Worm (Caenorhabditis elegans) whole organism, L3 larva: Measurements from ENCODE around the gene C30G7.5.

Experiments used
- R02D3.7 ChIP-seq: fragments of 150-350 bp; optimal IDR thresholded peaks from 2 replicates; lab custom pipeline; 2014; ENCODE audit warnings: missing biosample characterization, missing genetic modification characterization
- ZK546.5 ChIP-seq: sonication (generic microtip); optimal IDR thresholded peaks from 2 replicates; lab custom pipeline; 2017; ENCODE audit warnings: missing biosample characterization, missing genetic modification characterization
- ama-1 ChIP-seq: fragments of 150-350 bp; optimal IDR thresholded peaks from 2 replicates; lab custom pipeline; 2018
- ceh-16 ChIP-seq: sonication (generic microtip); optimal IDR thresholded peaks from 2 replicates; lab custom pipeline; 2017; ENCODE audit warnings: missing biosample characterization, missing genetic modification characterization
- ceh-28 ChIP-seq: fragments of 150-350 bp; optimal IDR thresholded peaks from 2 replicates; lab custom pipeline; 2014; ENCODE audit warnings: missing biosample characterization, missing genetic modification reagents, missing genetic modification characterization
- ceh-9 ChIP-seq: sonication (generic microtip); optimal IDR thresholded peaks from 2 replicates; lab custom pipeline; 2018; ENCODE audit warnings: missing biosample characterization, missing genetic modification characterization
- daf-12 ChIP-seq: fragments of 150-350 bp; optimal IDR thresholded peaks from 2 replicates; lab custom pipeline; 2014; ENCODE audit warnings: missing biosample characterization, missing genetic modification reagents, missing genetic modification characterization
- egl-27 ChIP-seq: sonication (generic microtip); optimal IDR thresholded peaks from 4 replicates; lab custom pipeline; 2017; ENCODE audit warnings: missing biosample characterization, missing genetic modification reagents, missing genetic modification characterization
- egl-5 ChIP-seq: fragments of 150-350 bp; optimal IDR thresholded peaks from 2 replicates; lab custom pipeline; 2017; ENCODE audit warnings: missing biosample characterization, missing genetic modification reagents, missing genetic modification characterization, inconsistent platforms
- elt-1 ChIP-seq: fragments of 150-350 bp; optimal IDR thresholded peaks from 2 replicates; lab custom pipeline; 2014; ENCODE audit warnings: missing biosample characterization, missing genetic modification characterization
- elt-2 ChIP-seq: sonication (generic microtip); optimal IDR thresholded peaks from 2 replicates; lab custom pipeline; 2016; ENCODE audit warnings: missing genetic modification reagents, mild to moderate bottlenecking, missing genetic modification characterization, missing compliant biosample characterization
- elt-3 ChIP-seq, 3 experiments: fragments of 150-350 bp in 1 of 3; sonication (generic microtip) in 2 of 3; optimal IDR thresholded peaks; 2 replicates in 2 of 3; 4 replicates in 1 of 3; lab custom pipeline; 2014 to 2017; ENCODE audit warnings: missing biosample characterization in 3 of 3, missing genetic modification characterization in 3 of 3
- fkh-10 ChIP-seq: sonication (generic microtip); optimal IDR thresholded peaks from 2 replicates; lab custom pipeline; 2017; ENCODE audit warnings: missing biosample characterization, missing genetic modification reagents, missing genetic modification characterization
- fkh-2 ChIP-seq: fragments of 150-350 bp; optimal IDR thresholded peaks from 2 replicates; lab custom pipeline; 2014; ENCODE audit warnings: missing biosample characterization, missing genetic modification reagents, missing genetic modification characterization
- fos-1 ChIP-seq: fragments of 150-350 bp; optimal IDR thresholded peaks from 2 replicates; lab custom pipeline; 2014; ENCODE audit warnings: missing biosample characterization, missing genetic modification characterization
- hmg-11 ChIP-seq: sonication (generic microtip); optimal IDR thresholded peaks from 2 replicates; lab custom pipeline; 2016; ENCODE audit warnings: missing genetic modification characterization, missing compliant biosample characterization
- jun-1 ChIP-seq: fragments of 150-350 bp; optimal IDR thresholded peaks from 2 replicates; lab custom pipeline; 2014; ENCODE audit warnings: missing biosample characterization, missing genetic modification reagents, missing genetic modification characterization
- lin-15B ChIP-seq: fragments of 150-350 bp; optimal IDR thresholded peaks from 2 replicates; lab custom pipeline; 2014; ENCODE audit warnings: missing biosample characterization, missing genetic modification characterization
- lin-39 ChIP-seq: fragments of 150-350 bp; optimal IDR thresholded peaks from 2 replicates; lab custom pipeline; 2018; ENCODE audit warnings: missing biosample characterization, missing genetic modification reagents, missing genetic modification characterization
- lsy-12 ChIP-seq: sonication (generic microtip); optimal IDR thresholded peaks from 2 replicates; lab custom pipeline; 2016; ENCODE audit warnings: mild to moderate bottlenecking, missing genetic modification characterization, missing compliant biosample characterization
- mdl-1 ChIP-seq: fragments of 150-350 bp; optimal IDR thresholded peaks from 2 replicates; lab custom pipeline; 2014; ENCODE audit warnings: missing biosample characterization, missing genetic modification characterization
- mml-1 ChIP-seq: fragments of 150-350 bp; sonication (generic microtip); optimal IDR thresholded peaks from 3 replicates; lab custom pipeline; 2014; ENCODE audit warnings: missing biosample characterization, missing genetic modification characterization
- nfya-1 ChIP-seq: sonication (generic microtip); optimal IDR thresholded peaks from 2 replicates; lab custom pipeline; 2017; ENCODE audit warnings: missing genetic modification characterization, mild to moderate bottlenecking, missing compliant biosample characterization, antibody characterized with exemption, moderate library complexity; ENCODE audit not compliant: insufficient read depth
- nhr-11 ChIP-seq: fragments of 150-350 bp; optimal IDR thresholded peaks from 2 replicates; lab custom pipeline; 2014; ENCODE audit warnings: missing biosample characterization, missing genetic modification characterization
- nhr-23 ChIP-seq: fragments of 150-350 bp; optimal IDR thresholded peaks from 2 replicates; lab custom pipeline; 2014; ENCODE audit warnings: missing biosample characterization, missing genetic modification reagents, missing genetic modification characterization
- nhr-237 ChIP-seq: fragments of 150-350 bp; optimal IDR thresholded peaks from 2 replicates; lab custom pipeline; 2014; ENCODE audit warnings: missing biosample characterization, missing genetic modification characterization
- nhr-25 ChIP-seq: sonication (generic microtip); optimal IDR thresholded peaks from 2 replicates; lab custom pipeline; 2017; ENCODE audit warnings: missing biosample characterization, missing genetic modification characterization
- nhr-67 ChIP-seq: fragments of 150-350 bp; optimal IDR thresholded peaks from 2 replicates; lab custom pipeline; 2014; ENCODE audit warnings: missing biosample characterization, missing genetic modification characterization
- nhr-76 ChIP-seq: fragments of 150-350 bp; sonication (generic microtip); optimal IDR thresholded peaks from 5 replicates; lab custom pipeline; 2014; ENCODE audit warnings: missing biosample characterization, missing genetic modification characterization
- nhr-77 ChIP-seq: fragments of 150-350 bp; optimal IDR thresholded peaks from 2 replicates; lab custom pipeline; 2014; ENCODE audit warnings: missing biosample characterization, missing genetic modification characterization
- pha-4 ChIP-seq: fragments of 150-350 bp; optimal IDR thresholded peaks from 2 replicates; lab custom pipeline; 2014; ENCODE audit warnings: missing biosample characterization, missing genetic modification reagents, missing genetic modification characterization
- pqm-1 ChIP-seq: fragments of 150-350 bp; optimal IDR thresholded peaks from 2 replicates; lab custom pipeline; 2017; ENCODE audit warnings: missing biosample characterization, missing genetic modification characterization, inconsistent platforms
- sea-2 ChIP-seq: fragments of 150-350 bp; sonication (generic microtip); optimal IDR thresholded peaks from 4 replicates; lab custom pipeline; 2014; ENCODE audit warnings: missing biosample characterization, missing genetic modification reagents, missing genetic modification characterization
- skn-1 ChIP-seq: fragments of 150-350 bp; optimal IDR thresholded peaks from 2 replicates; lab custom pipeline; 2014; ENCODE audit warnings: missing biosample characterization, missing genetic modification characterization
- snpc-4 ChIP-seq: fragments of 150-350 bp; optimal IDR thresholded peaks from 2 replicates; lab custom pipeline; 2014; ENCODE audit warnings: missing biosample characterization, missing genetic modification characterization
- tbx-2 ChIP-seq: sonication (generic microtip); optimal IDR thresholded peaks from 2 replicates; lab custom pipeline; 2016; ENCODE audit warnings: mild to moderate bottlenecking, missing genetic modification characterization, missing compliant biosample characterization
- unc-39 ChIP-seq: sonication (generic microtip); optimal IDR thresholded peaks from 4 replicates; lab custom pipeline; 2017; ENCODE audit warnings: missing biosample characterization, missing genetic modification characterization
- unc-62 ChIP-seq: fragments of 150-350 bp; sonication (generic microtip); optimal IDR thresholded peaks from 4 replicates; lab custom pipeline; 2014; ENCODE audit warnings: missing biosample characterization, missing genetic modification reagents, missing genetic modification characterization
- zag-1 ChIP-seq: fragments of 150-350 bp; optimal IDR thresholded peaks from 2 replicates; lab custom pipeline; 2014; ENCODE audit warnings: missing biosample characterization, missing genetic modification characterization
- ztf-11 ChIP-seq: fragments of 150-350 bp; optimal IDR thresholded peaks from 2 replicates; lab custom pipeline; 2014; ENCODE audit warnings: missing biosample characterization, missing genetic modification characterization

The C30G7.5 gene

ce11 chrV:14945124-14945523 is 9.4 kb downstream of the C30G7.5 start:
- TF ChIP-seq pqm-1 (no peak), egl-5 (no peak), daf-12 (no peak), ceh-28 (tag; lab: Kevin White, UChicago) (peak; percentile 46)

DNA sequence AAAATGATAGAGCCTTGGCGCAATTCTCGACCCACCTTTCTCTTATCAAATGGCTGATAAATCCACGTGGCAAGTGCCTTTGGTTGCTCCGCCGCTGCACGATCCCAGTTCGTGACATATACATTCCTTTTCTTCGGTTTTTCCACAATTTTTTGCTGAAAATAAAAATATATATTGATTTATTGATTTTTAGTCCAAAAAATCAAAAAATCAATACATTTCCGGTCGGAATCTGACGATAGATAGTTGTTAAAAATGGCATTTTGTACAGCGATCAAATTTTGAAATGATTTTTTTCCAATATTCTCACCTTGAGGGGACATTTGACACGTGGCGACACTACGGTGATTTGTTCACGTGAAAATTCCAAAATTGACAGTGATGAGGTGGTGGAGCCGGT is 10.8 kb downstream of the C30G7.5 start:
- TF ChIP-seq mml-1: no peak
- TF ChIP-seq ceh-28 (tag; lab: Kevin White, UChicago): peak; percentile 67
- TF ChIP-seq, all 47 proteins: peak for 1

DNA sequence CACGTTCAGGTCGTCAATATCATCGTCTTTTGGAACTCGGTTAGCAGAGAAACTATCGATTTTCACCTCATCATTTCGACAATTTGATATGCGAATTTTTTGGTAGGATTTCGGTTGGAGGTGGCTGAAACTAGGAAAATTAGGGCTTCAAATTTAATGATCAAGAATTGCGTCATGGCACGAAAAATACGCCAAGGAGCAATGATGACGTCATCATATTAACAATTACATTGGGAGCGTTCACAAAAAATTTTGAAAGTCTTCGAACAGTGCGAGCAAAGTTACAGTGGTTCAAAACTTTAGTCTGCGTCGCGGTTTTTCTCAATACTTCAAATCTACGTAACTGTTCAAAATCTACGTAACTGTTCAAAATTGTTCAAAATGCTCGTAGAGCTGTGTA is 11.6 kb downstream of the C30G7.5 start:
- TF ChIP-seq ama-1 (lab: Kevin White, UChicago): no peak
- no peak for TF ChIP-seq elt-2 (tag; lab: Kevin White, UChicago)
- no peak for TF ChIP-seq zag-1
- no peak for TF ChIP-seq daf-12
- no peak for TF ChIP-seq fos-1 (tag; lab: Kevin White, UChicago)
- no peak for TF ChIP-seq nhr-25 (tag; lab: Kevin White, UChicago)
- no peak for TF ChIP-seq ceh-28 (tag; lab: Kevin White, UChicago)
- no peak for TF ChIP-seq ZK546.5 (tag; lab: Kevin White, UChicago)
- no peak for TF ChIP-seq nhr-77 (tag; lab: Kevin White, UChicago)
- TF ChIP-seq tbx-2: no peak
- TF ChIP-seq nhr-237: no peak
- TF ChIP-seq sea-2 (GFP tag; lab: Kevin White, UChicago): no peak
- TF ChIP-seq lin-39: no peak

DNA sequence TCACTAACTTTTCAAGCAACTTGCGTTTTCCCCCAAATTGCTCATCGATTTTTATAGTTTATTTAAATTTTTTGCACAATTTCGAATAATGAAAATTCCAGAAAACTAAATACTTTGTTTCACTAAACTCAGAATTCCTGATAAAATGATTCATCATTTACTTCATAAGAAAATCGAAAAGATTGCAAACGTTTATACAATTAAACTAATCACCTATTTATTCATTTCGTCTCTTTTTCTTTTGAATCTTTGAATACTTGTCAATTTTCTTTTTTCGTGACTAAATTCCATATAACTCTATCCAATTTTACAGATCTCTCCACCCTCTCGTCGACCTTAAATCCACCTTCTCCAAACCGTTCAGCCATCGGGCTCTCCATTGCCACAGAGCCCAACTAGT is 17.9 kb downstream of the C30G7.5 start, which contains the start of gene C30G7.2:
Gene C30G7.2 (plus strand): TSS at position 301 of the 400 bp plus-strand sequence.
- TF ChIP-seq mml-1 (no peak), nhr-76 (tag; lab: Kevin White, UChicago) (no peak), nhr-67 (tag; lab: Kevin White, UChicago) (no peak), ztf-11 (no peak), fkh-10 (GFP tag; lab: Kevin White, UChicago) (no peak), nhr-11 (tag; lab: Kevin White, UChicago) (no peak), ceh-16 (tag; lab: Kevin White, UChicago) (no peak), nhr-23 (tag; lab: Kevin White, UChicago) (no peak), egl-5 (no peak), lsy-12 (tag; lab: Kevin White, UChicago) (no peak), ama-1 (lab: Kevin White, UChicago) (no peak), unc-62 (GFP tag; lab: Kevin White, UChicago) (no peak), lin-39 (no peak), nhr-237 (no peak), elt-1 (tag; lab: Kevin White, UChicago) (no peak)

- TF ChIP-seq daf-12 (no peak), egl-5 (no peak), unc-39 (no peak), lin-39 (no peak)
These were observed 20.9 kb downstream of the C30G7.5 start for ce11 chrV:14933450-14934218.

DNA sequence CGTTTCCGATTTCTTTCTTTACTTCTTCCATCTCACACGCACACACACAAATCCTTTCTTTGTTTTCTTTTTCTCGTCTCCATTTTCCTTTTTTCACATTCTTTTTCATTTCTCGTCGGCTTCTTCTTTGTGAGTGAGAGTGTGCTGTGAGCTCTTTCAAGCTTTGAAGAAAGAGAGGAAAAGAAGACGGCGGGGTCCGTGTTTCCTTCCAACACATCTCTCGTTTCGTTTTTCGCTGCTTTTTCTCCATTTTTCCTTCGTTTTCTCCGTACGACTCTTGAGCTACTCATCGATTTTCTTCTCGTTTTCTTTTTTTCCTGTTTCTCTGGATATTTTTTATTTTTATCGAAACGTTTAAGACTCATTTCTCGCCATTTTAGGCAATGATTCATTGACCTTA is 24.4 kb downstream of the C30G7.5 start:
- TF ChIP-seq lin-39: peak; percentile 65
- TF ChIP-seq elt-2 (tag; lab: Kevin White, UChicago): no peak
- no peak for TF ChIP-seq tbx-2
- no peak for TF ChIP-seq R02D3.7 (tag; lab: Kevin White, UChicago)
- no peak for TF ChIP-seq fos-1 (tag; lab: Kevin White, UChicago)
- TF ChIP-seq fkh-10 (GFP tag; lab: Kevin White, UChicago): peak; percentile 66
- TF ChIP-seq jun-1 (tag; lab: Kevin White, UChicago): no peak
- TF ChIP-seq sea-2 (GFP tag; lab: Kevin White, UChicago): no peak
- TF ChIP-seq skn-1 (tag; lab: Kevin White, UChicago): no peak
- peak; percentile 13 for TF ChIP-seq lin-15B
- no peak for TF ChIP-seq egl-27
- TF ChIP-seq ceh-9 (tag; lab: Kevin White, UChicago): no peak
- no peak for TF ChIP-seq ztf-11
- peak; percentile 70 for TF ChIP-seq nfya-1 (tag; lab: Kevin White, UChicago)
- TF ChIP-seq mml-1: no peak
- TF ChIP-seq elt-3 (tag; optimal IDR thresholded peaks at IDR 0.05; lab: Kevin White, UChicago): no peak
- TF ChIP-seq mdl-1 (tag; lab: Kevin White, UChicago): no peak
- no peak for TF ChIP-seq pha-4
- no peak for TF ChIP-seq nhr-77 (tag; lab: Kevin White, UChicago)
- no peak for TF ChIP-seq zag-1
- peak; percentile 24 for TF ChIP-seq snpc-4 (tag; lab: Kevin White, UChicago)
- TF ChIP-seq nhr-23 (tag; lab: Kevin White, UChicago): no peak
- TF ChIP-seq fkh-2 (tag; lab: Kevin White, UChicago): no peak
- TF ChIP-seq nhr-11 (tag; lab: Kevin White, UChicago): no peak
- TF ChIP-seq hmg-11 (tag; lab: Kevin White, UChicago): peak; percentile 48
- no peak for TF ChIP-seq elt-1 (tag; lab: Kevin White, UChicago)
- TF ChIP-seq nhr-67 (tag; lab: Kevin White, UChicago): no peak
- TF ChIP-seq ceh-16 (tag; lab: Kevin White, UChicago): no peak
- no peak for TF ChIP-seq ama-1 (lab: Kevin White, UChicago)
- TF ChIP-seq ZK546.5 (tag; lab: Kevin White, UChicago): no peak
